Fruit fly (Drosophila melanogaster): ENCODE data around the gene CG17991.

The CG17991 gene

DNA sequence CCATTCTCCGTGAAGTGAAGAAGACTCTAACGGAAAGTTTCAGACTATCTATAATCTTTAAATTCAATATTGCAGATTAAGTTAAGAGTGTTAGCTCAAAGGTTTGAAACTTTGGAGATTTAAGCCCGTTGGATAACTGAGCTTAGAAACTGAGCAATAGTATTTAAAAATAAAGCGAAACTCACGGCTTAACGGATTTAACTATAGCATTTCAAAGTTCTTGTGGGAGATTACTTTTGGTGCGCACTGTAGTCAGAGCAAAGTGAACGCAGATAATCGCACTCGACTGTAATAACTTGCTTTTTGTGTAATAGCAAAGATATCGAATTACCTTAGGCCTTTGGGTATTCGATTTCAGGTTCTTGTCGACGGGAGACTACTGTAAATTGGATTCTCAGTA is 41.2 kb downstream of the CG17991 start, which contains the start of gene mrt (continued):
- TF ChIP-seq CG14667 (GFP tag; IDR thresholded peaks at IDR 0.05) (no peak), Adf1 (GFP tag; IDR thresholded peaks at IDR 0.05) (no peak), gem (tag; optimal IDR thresholded peaks at IDR 0.05) (peak; percentile 66), fd102C (GFP tag; optimal IDR thresholded peaks at IDR 0.05) (no peak), CG6175 (GFP tag; IDR thresholded peaks at IDR 0.05) (no peak; the same call in 2 of the 3 replicates), C15 (GFP tag; IDR thresholded peaks at IDR 0.05) (no peak), ken (GFP tag; IDR thresholded peaks at IDR 0.05) (no peak), CG8478 (optimal IDR thresholded peaks at IDR 0.05) (no peak), Optix (GFP tag; IDR thresholded peaks at IDR 0.05) (no peak), Gsc (GFP tag; IDR thresholded peaks at IDR 0.05) (no peak), chif (GFP tag; optimal IDR thresholded peaks at IDR 0.05) (peak; percentile 36 to 37), CG32767 (GFP tag; IDR thresholded peaks at IDR 0.05) (no peak; the same call in 1 of the 2 replicates), trh (GFP tag; optimal IDR thresholded peaks at IDR 0.05) (no peak), CG1602 (GFP tag; optimal IDR thresholded peaks at IDR 0.05) (peak; percentile 29), Meics (GFP tag; optimal IDR thresholded peaks at IDR 0.05) (peak; percentile 79), CG11085 (GFP tag; IDR thresholded peaks at IDR 0.05) (no peak), Dip3 (GFP tag; optimal IDR thresholded peaks at IDR 0.05) (peak; percentile 77), Sox102F (GFP tag; optimal IDR thresholded peaks at IDR 0.05) (peak; percentile 41), Hr51 (GFP tag; optimal IDR thresholded peaks at IDR 0.05) (peak; percentile 14 to 67), Poxn (GFP tag; IDR thresholded peaks at IDR 0.05) (no peak), Med (GFP tag) (peak; percentile 96), CG13894 (tag; optimal IDR thresholded peaks at IDR 0.05) (no peak), CG11696 (GFP tag; IDR thresholded peaks at IDR 0.05) (no peak), Tbp (GFP tag; optimal IDR thresholded peaks at IDR 0.05) (no peak), Trl (optimal IDR thresholded peaks at IDR 0.05) (no peak), Trl (GFP tag; optimal IDR thresholded peaks at IDR 0.05) (peak; percentile 47), PHDP (tag; optimal IDR thresholded peaks at IDR 0.05) (peak; percentile 54), CG11093 (GFP tag; IDR thresholded peaks at IDR 0.05) (no peak), Blimp-1 (GFP tag; optimal IDR thresholded peaks at IDR 0.05) (peak; percentile 11), bowl (GFP tag; IDR thresholded peaks at IDR 0.05) (0 out of 2 replicates have a peak, but pooled peaks have one; percentile 25), Ravus (GFP tag; IDR thresholded peaks at IDR 0.05) (no peak), Dip2 (GFP tag; IDR thresholded peaks at IDR 0.05) (no peak), NK7.1 (GFP tag; optimal IDR thresholded peaks at IDR 0.05) (no peak), toy (GFP tag; IDR thresholded peaks at IDR 0.05) (no peak), kay (GFP tag; optimal IDR thresholded peaks at IDR 0.05) (no peak), ap (GFP tag; IDR thresholded peaks at IDR 0.05) (no peak), repo (GFP tag; optimal IDR thresholded peaks at IDR 0.05) (peak; percentile 7), ewg (GFP tag; optimal IDR thresholded peaks at IDR 0.05) (no peak), lola (GFP tag; optimal IDR thresholded peaks at IDR 0.05) (peak in 1 of 3 experiments; percentile 23), CG7987 (GFP tag; optimal IDR thresholded peaks at IDR 0.05) (peak; percentile 73), CkIIα-i1 (GFP tag; IDR thresholded peaks at IDR 0.05) (no peak), MTF-1 (GFP tag; optimal IDR thresholded peaks at IDR 0.05; ENCODE audit: borderline replicate concordance) (no peak), al (GFP tag; IDR thresholded peaks at IDR 0.05) (peak; percentile 61; the same call in 1 of the 2 replicates), CG11456 (GFP tag; IDR thresholded peaks at IDR 0.05) (0 out of 3 replicates have a peak, but pooled peaks have one; percentile 50), CHES-1-like (GFP tag; optimal IDR thresholded peaks at IDR 0.05) (peak; percentile 62), CG3407 (GFP tag; optimal IDR thresholded peaks at IDR 0.05) (no peak), CG5245 (GFP tag; optimal IDR thresholded peaks at IDR 0.05) (peak; percentile 21), klu (GFP tag; IDR thresholded peaks at IDR 0.05) (0 out of 2 replicates have a peak, but pooled peaks have one; percentile 28), CG7271 (tag; optimal IDR thresholded peaks at IDR 0.05) (no peak), Ptx1 (GFP tag; IDR thresholded peaks at IDR 0.05) (peak; percentile 54), psq (GFP tag; optimal IDR thresholded peaks at IDR 0.05) (peak; percentile 21), da (GFP tag; optimal IDR thresholded peaks at IDR 0.05) (peak; percentile 6), Hmr (GFP tag; optimal IDR thresholded peaks at IDR 0.05) (peak; percentile 62)
